Fruit fly (Drosophila melanogaster): ENCODE data around the gene kto.

kto gene

dm6 chr3L:19807103-19807502 is 29.3 kb upstream of the kto start, which contains the start of the genes CG14104 and Kap-alpha1 (continued):
- TF ChIP-seq amos (GFP tag; IDR thresholded peaks at IDR 0.05; ENCODE audit: partially characterized antibody) (peak; percentile 61), zf30C (GFP tag; optimal IDR thresholded peaks at IDR 0.05) (no peak), odd (GFP tag; optimal IDR thresholded peaks at IDR 0.05) (no peak), CG2199 (GFP tag; IDR thresholded peaks at IDR 0.05) (0 out of 3 replicates have a peak, but pooled peaks have one; percentile 35), Bteb2 (GFP tag; optimal IDR thresholded peaks at IDR 0.05) (no peak), CG10321 (GFP tag; IDR thresholded peaks at IDR 0.05) (no peak), Sry-δ (GFP tag; optimal IDR thresholded peaks at IDR 0.05) (peak; percentile 64), ind (GFP tag; optimal IDR thresholded peaks at IDR 0.05) (no peak), CG1603 (tag; optimal IDR thresholded peaks at IDR 0.05) (peak; percentile 34), Hmx (GFP tag; optimal IDR thresholded peaks at IDR 0.05) (no peak), CG10959 (GFP tag; IDR thresholded peaks at IDR 0.05) (no peak), CG7963 (GFP tag; IDR thresholded peaks at IDR 0.05; ENCODE audit: partially characterized antibody) (0 out of 3 replicates have a peak, but pooled peaks have one; percentile 23), CG3163 (GFP tag; optimal IDR thresholded peaks at IDR 0.05) (no peak), CG32772 (GFP tag; IDR thresholded peaks at IDR 0.05) (no peak), ewg (GFP tag; optimal IDR thresholded peaks at IDR 0.05) (no peak), trh (GFP tag; optimal IDR thresholded peaks at IDR 0.05) (no peak), CG5180 (GFP tag; optimal IDR thresholded peaks at IDR 0.05) (no peak), crp (GFP tag; optimal IDR thresholded peaks at IDR 0.05) (peak in 1 of 2 experiments; percentile 86), HmgZ (tag; optimal IDR thresholded peaks at IDR 0.05) (peak; percentile 15), fru (optimal IDR thresholded peaks at IDR 0.05) (no peak), Med (GFP tag) (peak; percentile 85), CG4854 (GFP tag; optimal IDR thresholded peaks at IDR 0.05) (no peak), CG17328 (GFP tag; IDR thresholded peaks at IDR 0.05) (no peak), Dll (GFP tag; IDR thresholded peaks at IDR 0.05; ENCODE audit: partially characterized antibody) (peak; percentile 73; the same call in 3 of the 4 replicates), bsh (GFP tag; optimal IDR thresholded peaks at IDR 0.05) (no peak), CG42726 (GFP tag; IDR thresholded peaks at IDR 0.05; ENCODE audit: partially characterized antibody) (no peak), CG12155 (GFP tag; optimal IDR thresholded peaks at IDR 0.05) (peak; percentile 9), CG16813 (GFP tag; IDR thresholded peaks at IDR 0.05; ENCODE audit: partially characterized antibody) (peak; percentile 63), tll (GFP tag; optimal IDR thresholded peaks at IDR 0.05) (no peak), CG10654 (GFP tag; optimal IDR thresholded peaks at IDR 0.05) (no peak), CG11093 (GFP tag; IDR thresholded peaks at IDR 0.05) (no peak), Spps (tag; optimal IDR thresholded peaks at IDR 0.05) (no peak), CG6854 (GFP tag; optimal IDR thresholded peaks at IDR 0.05) (no peak), B-H1 (GFP tag; IDR thresholded peaks at IDR 0.05) (no peak), lab (GFP tag; optimal IDR thresholded peaks at IDR 0.05) (no peak), CG32767 (GFP tag; IDR thresholded peaks at IDR 0.05) (peak; percentile 64), CG12236 (GFP tag; optimal IDR thresholded peaks at IDR 0.05) (no peak), Max (GFP tag; optimal IDR thresholded peaks at IDR 0.05) (peak; percentile 21), wek (GFP tag; optimal IDR thresholded peaks at IDR 0.05) (no peak), Lim3 (GFP tag; IDR thresholded peaks at IDR 0.05) (no peak), CG16863 (GFP tag; optimal IDR thresholded peaks at IDR 0.05) (no peak), hth (optimal IDR thresholded peaks at IDR 0.05) (no peak), corto (GFP tag; optimal IDR thresholded peaks at IDR 0.05) (no peak), CG18619 (GFP tag; optimal IDR thresholded peaks at IDR 0.05) (no peak), pzg (GFP tag; optimal IDR thresholded peaks at IDR 0.05) (peak; percentile 55), wor (GFP tag; IDR thresholded peaks at IDR 0.05) (no peak), sens-2 (GFP tag; IDR thresholded peaks at IDR 0.05) (no peak), tio (GFP tag; optimal IDR thresholded peaks at IDR 0.05) (no peak), CG8388 (GFP tag; optimal IDR thresholded peaks at IDR 0.05) (no peak), Fer1 (GFP tag; optimal IDR thresholded peaks at IDR 0.05) (peak; percentile 7), CG6791 (GFP tag; IDR thresholded peaks at IDR 0.05; ENCODE audit: partially characterized antibody) (peak; percentile 73)

Data from whole organism, embryonic.